Worm (Caenorhabditis elegans) whole organism, mixed stage, embryonic: ENCODE measurements around the gene K11E4.1.

Experiments
- M03D4.4 ChIP-seq: sonication (generic microtip); optimal IDR thresholded peaks from 2 replicates; lab custom pipeline; 2017; ENCODE audit warnings: mild to moderate bottlenecking, missing genetic modification characterization, missing compliant biosample characterization
- bed-3 ChIP-seq: fragments of 200-800 bp; sonication (Bioruptor generic); optimal IDR thresholded peaks from 3 replicates; lab custom pipeline; 2018; ENCODE audit warnings: mild to moderate bottlenecking, missing genetic modification characterization, moderate library complexity, missing compliant biosample characterization
- blmp-1 ChIP-seq: fragments of 150-350 bp; optimal IDR thresholded peaks from 2 replicates; lab custom pipeline; 2014; ENCODE audit warnings: missing biosample characterization, missing genetic modification characterization
- ceh-39 ChIP-seq: fragments of 150-350 bp; optimal IDR thresholded peaks from 2 replicates; lab custom pipeline; 2014; ENCODE audit warnings: missing biosample characterization, missing genetic modification characterization
- ceh-43 ChIP-seq: fragments of 200-800 bp; sonication (Bioruptor generic); optimal IDR thresholded peaks from 2 replicates; lab custom pipeline; 2018; ENCODE audit warnings: mild to moderate bottlenecking, missing genetic modification characterization, moderate library complexity, missing compliant biosample characterization
- ceh-83 ChIP-seq: fragments of 200-800 bp; sonication (Bioruptor generic); optimal IDR thresholded peaks from 2 replicates; lab custom pipeline; 2018; ENCODE audit warnings: mild to moderate bottlenecking, missing genetic modification characterization, missing compliant biosample characterization
- ces-1 ChIP-seq: fragments of 150-350 bp; optimal IDR thresholded peaks from 2 replicates; lab custom pipeline; 2014; ENCODE audit warnings: missing biosample characterization, missing genetic modification reagents, missing genetic modification characterization
- drap-1 ChIP-seq: fragments of 200-800 bp; sonication (Bioruptor generic); optimal IDR thresholded peaks from 3 replicates; lab custom pipeline; 2018; ENCODE audit warnings: mild to moderate bottlenecking, missing genetic modification characterization, missing compliant biosample characterization
- elt-3 ChIP-seq: fragments of 150-350 bp; optimal IDR thresholded peaks from 2 replicates; lab custom pipeline; 2014; ENCODE audit warnings: missing biosample characterization, missing genetic modification characterization
- flh-1 ChIP-seq: fragments of 200-800 bp; sonication (Bioruptor generic); optimal IDR thresholded peaks from 2 replicates; lab custom pipeline; 2018; ENCODE audit warnings: mild to moderate bottlenecking, missing genetic modification characterization, moderate library complexity, missing compliant biosample characterization
- ham-2 ChIP-seq: fragments of 200-800 bp; sonication (Bioruptor generic); optimal IDR thresholded peaks from 2 replicates; lab custom pipeline; 2018; ENCODE audit warnings: mild to moderate bottlenecking, missing genetic modification characterization, missing compliant biosample characterization
- hlh-1 ChIP-seq: fragments of 150-350 bp; optimal IDR thresholded peaks from 2 replicates; lab custom pipeline; 2014; ENCODE audit warnings: missing biosample characterization, missing genetic modification reagents, missing genetic modification characterization
- lin-13 ChIP-seq: fragments of 150-350 bp; optimal IDR thresholded peaks from 2 replicates; lab custom pipeline; 2014; ENCODE audit warnings: missing biosample characterization, missing genetic modification characterization
- lin-32 ChIP-seq: fragments of 200-800 bp; sonication (Bioruptor generic); optimal IDR thresholded peaks from 2 replicates; lab custom pipeline; 2018; ENCODE audit warnings: mild to moderate bottlenecking, missing genetic modification characterization, missing compliant biosample characterization
- lsy-2 ChIP-seq: fragments of 150-350 bp; optimal IDR thresholded peaks from 2 replicates; lab custom pipeline; 2014; ENCODE audit warnings: missing biosample characterization, missing genetic modification characterization
- mab-5 ChIP-seq: fragments of 150-350 bp; optimal IDR thresholded peaks from 2 replicates; lab custom pipeline; 2014; ENCODE audit warnings: missing biosample characterization, missing genetic modification characterization
- mep-1 ChIP-seq: fragments of 150-350 bp; optimal IDR thresholded peaks from 2 replicates; lab custom pipeline; 2017; ENCODE audit warnings: missing biosample characterization, missing genetic modification reagents, missing genetic modification characterization, inconsistent platforms
- mls-2 ChIP-seq: sonication (generic microtip); optimal IDR thresholded peaks from 2 replicates; lab custom pipeline; 2016; ENCODE audit warnings: mild to moderate bottlenecking, missing genetic modification characterization, moderate library complexity, missing compliant biosample characterization
- nhr-2 ChIP-seq: fragments of 150-350 bp; optimal IDR thresholded peaks from 2 replicates; lab custom pipeline; 2014; ENCODE audit warnings: missing biosample characterization, missing genetic modification characterization
- nhr-237 ChIP-seq: fragments of 150-350 bp; optimal IDR thresholded peaks from 2 replicates; lab custom pipeline; 2014; ENCODE audit warnings: missing biosample characterization, missing genetic modification characterization
- nhr-28 ChIP-seq: fragments of 150-350 bp; optimal IDR thresholded peaks from 2 replicates; lab custom pipeline; 2014; ENCODE audit warnings: missing biosample characterization, missing genetic modification characterization
- nhr-76 ChIP-seq: sonication (generic microtip); optimal IDR thresholded peaks from 2 replicates; lab custom pipeline; 2017; ENCODE audit warnings: missing biosample characterization, missing genetic modification characterization
- pha-4 ChIP-seq: fragments of 150-350 bp; optimal IDR thresholded peaks from 2 replicates; lab custom pipeline; 2018; ENCODE audit warnings: missing biosample characterization, missing genetic modification reagents, missing genetic modification characterization
- sem-2 ChIP-seq: fragments of 200-800 bp; sonication (Bioruptor generic); optimal IDR thresholded peaks from 2 replicates; lab custom pipeline; 2018; ENCODE audit warnings: mild to moderate bottlenecking, missing genetic modification characterization, missing compliant biosample characterization
- snpc-4 ChIP-seq: fragments of 150-350 bp; optimal IDR thresholded peaks from 2 replicates; lab custom pipeline; 2014; ENCODE audit warnings: missing biosample characterization, missing genetic modification characterization
- sptf-1 ChIP-seq: sonication (generic microtip); optimal IDR thresholded peaks from 2 replicates; lab custom pipeline; 2017; ENCODE audit warnings: mild to moderate bottlenecking, missing genetic modification characterization, moderate library complexity, missing compliant biosample characterization
- tbx-8 ChIP-seq: fragments of 200-800 bp; sonication (Bioruptor generic); optimal IDR thresholded peaks from 2 replicates; lab custom pipeline; 2018; ENCODE audit warnings: mild to moderate bottlenecking, missing genetic modification characterization, moderate library complexity, missing compliant biosample characterization
- unc-120 ChIP-seq: sonication (generic microtip); optimal IDR thresholded peaks from 2 replicates; lab custom pipeline; 2017; ENCODE audit warnings: missing genetic modification characterization, missing compliant biosample characterization; ENCODE audit not compliant: poor library complexity, severe bottlenecking
- unc-39 ChIP-seq: fragments of 150-350 bp; optimal IDR thresholded peaks from 2 replicates; lab custom pipeline; 2014; ENCODE audit warnings: missing biosample characterization, missing genetic modification characterization
- unc-62 ChIP-seq: fragments of 150-350 bp; optimal IDR thresholded peaks from 2 replicates; lab custom pipeline; 2014; ENCODE audit warnings: missing biosample characterization, missing genetic modification reagents, missing genetic modification characterization
- ztf-11 ChIP-seq: fragments of 150-350 bp; optimal IDR thresholded peaks from 2 replicates; lab custom pipeline; 2014; ENCODE audit warnings: missing biosample characterization, missing genetic modification characterization

K11E4.1 gene

DNA sequence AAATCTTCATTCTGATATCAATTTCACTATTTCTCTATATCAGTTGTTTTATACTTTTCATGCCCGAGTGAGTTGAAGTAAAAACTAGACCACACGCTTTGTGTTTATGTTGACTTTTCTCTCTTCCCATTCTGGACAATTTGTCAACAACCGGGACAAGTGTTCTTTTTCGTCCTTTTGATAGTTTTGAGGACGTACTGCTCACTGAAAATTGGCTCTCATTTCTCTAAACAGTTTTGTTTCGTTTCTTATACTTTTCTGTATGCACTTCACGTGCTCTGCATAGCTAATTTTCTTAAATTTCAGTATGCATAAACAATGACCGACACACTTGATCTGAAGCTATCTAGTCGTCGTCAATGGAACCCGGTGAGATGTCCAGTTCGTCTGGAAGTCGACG is 26.3 kb upstream of the K11E4.1 start, which contains the start of gene adm-2:
Gene adm-2, plus strand, starts transcription at position 301 of the 400 bp plus-strand sequence.
- TF ChIP-seq sptf-1 (tag; lab: Kevin White, UChicago) = no peak
- no peak for TF ChIP-seq nhr-28 (tag; lab: Kevin White, UChicago)
- TF ChIP-seq unc-62 = no peak
- TF ChIP-seq pha-4 (tag; lab: Kevin White, UChicago) = no peak
- TF ChIP-seq ceh-39 (tag; lab: Kevin White, UChicago) = no peak
- TF ChIP-seq hlh-1 (tag; lab: Kevin White, UChicago) = no peak
- TF ChIP-seq lin-13 (tag; lab: Kevin White, UChicago) = no peak
- TF ChIP-seq ham-2 (GFP tag; lab: Kevin White, UChicago) = no peak
- no peak for TF ChIP-seq bed-3 (GFP tag; lab: Kevin White, UChicago)
- no peak for TF ChIP-seq unc-120 (tag; lab: Kevin White, UChicago)
- TF ChIP-seq snpc-4 = no peak
- TF ChIP-seq ceh-83 (GFP tag; lab: Kevin White, UChicago) = no peak
- TF ChIP-seq mls-2 = no peak
- TF ChIP-seq ces-1 = no peak
- no peak for TF ChIP-seq tbx-8
- TF ChIP-seq flh-1 (GFP tag; lab: Kevin White, UChicago) = no peak
- no peak for TF ChIP-seq ceh-43 (GFP tag; lab: Kevin White, UChicago)
- no peak for TF ChIP-seq ztf-11 (tag; lab: Kevin White, UChicago)
- no peak for TF ChIP-seq mab-5 (tag; lab: Kevin White, UChicago)
- no peak for TF ChIP-seq nhr-2 (tag; lab: Kevin White, UChicago)

DNA sequence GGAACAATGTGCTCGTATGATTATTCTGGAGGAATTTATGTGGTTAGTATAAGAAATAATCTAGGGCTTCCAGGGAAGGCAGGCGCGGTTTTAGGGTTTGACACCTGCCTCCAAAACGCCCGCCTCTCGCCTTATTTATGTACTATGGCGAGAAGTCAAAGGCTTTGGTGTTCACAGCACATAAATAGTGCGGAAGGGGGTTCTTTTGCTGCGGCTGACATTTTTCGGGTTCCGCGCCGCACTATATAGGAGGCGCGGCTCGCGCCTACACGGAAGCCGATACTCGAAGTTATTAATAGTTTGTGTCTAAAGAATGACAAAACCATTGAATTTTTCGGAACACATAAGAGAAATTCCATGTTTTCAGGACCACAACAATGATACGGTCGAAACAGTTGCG is 23.6 kb upstream of the K11E4.1 start:
- TF ChIP-seq ceh-83 (GFP tag; lab: Kevin White, UChicago) = no peak
- TF ChIP-seq snpc-4 = no peak
- no peak for TF ChIP-seq nhr-76 (tag; lab: Kevin White, UChicago)
- TF ChIP-seq ham-2 (GFP tag; lab: Kevin White, UChicago) = no peak
- TF ChIP-seq nhr-28 (tag; lab: Kevin White, UChicago) = no peak
- TF ChIP-seq unc-39 (tag; lab: Kevin White, UChicago) = no peak
- no peak for TF ChIP-seq mls-2
- no peak for TF ChIP-seq elt-3
- no peak for TF ChIP-seq flh-1 (GFP tag; lab: Kevin White, UChicago)
- no peak for TF ChIP-seq lin-13 (tag; lab: Kevin White, UChicago)
- TF ChIP-seq nhr-237 = no peak
- TF ChIP-seq lsy-2 (tag; lab: Kevin White, UChicago) = no peak
- no peak for TF ChIP-seq M03D4.4 (tag; lab: Kevin White, UChicago)
- TF ChIP-seq sem-2 (GFP tag; lab: Kevin White, UChicago) = no peak
- no peak for TF ChIP-seq blmp-1 (tag; lab: Kevin White, UChicago)

DNA sequence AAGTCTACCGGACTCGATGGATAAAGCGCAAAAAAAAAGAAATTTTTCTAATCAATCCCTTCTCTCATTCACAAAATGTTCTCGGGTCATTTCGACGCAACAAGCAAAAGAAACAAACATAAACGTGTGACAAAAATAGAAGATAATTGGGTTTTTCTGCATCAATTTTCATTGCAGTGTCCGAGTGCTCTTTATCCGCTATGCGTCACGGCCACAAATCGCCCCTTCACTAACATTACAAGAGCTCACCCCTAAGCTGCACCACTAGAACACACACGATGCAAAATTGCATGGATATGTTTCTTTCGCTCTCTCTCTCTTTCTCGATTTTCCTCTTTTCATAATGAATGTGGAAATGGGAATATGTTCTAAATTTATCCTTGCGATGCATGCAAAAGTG is 17.8 kb upstream of the K11E4.1 start:
- TF ChIP-seq ham-2 (GFP tag; lab: Kevin White, UChicago) (no peak), lin-32 (GFP tag; lab: Kevin White, UChicago) (no peak), ces-1 (peak; percentile 50), bed-3 (GFP tag; lab: Kevin White, UChicago) (no peak), nhr-76 (tag; lab: Kevin White, UChicago) (no peak)

DNA sequence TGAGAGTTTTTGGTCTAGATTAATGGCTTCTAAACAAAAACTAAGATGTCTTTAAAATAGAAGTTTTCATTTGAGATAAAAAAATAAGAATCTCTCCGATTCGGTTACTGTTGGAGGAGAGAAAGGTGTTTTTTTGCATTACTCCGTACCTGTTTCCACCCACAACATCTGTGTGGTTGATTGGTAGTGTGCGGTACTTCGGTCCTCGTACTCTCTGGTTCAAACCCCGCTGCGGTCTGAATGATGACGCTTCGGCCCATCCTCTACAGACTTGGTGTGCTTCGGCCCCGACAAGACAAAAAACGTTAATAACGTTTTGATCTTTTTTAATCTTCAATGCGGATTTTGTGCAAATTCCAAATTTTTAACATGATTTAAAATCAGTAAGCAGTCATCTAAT is 16.4 kb upstream of the K11E4.1 start:
- no peak for TF ChIP-seq ceh-83 (GFP tag; lab: Kevin White, UChicago)
- TF ChIP-seq mab-5 (tag; lab: Kevin White, UChicago) = no peak
- no peak for TF ChIP-seq ces-1
- TF ChIP-seq snpc-4 = no peak
- no peak for TF ChIP-seq lin-13 (tag; lab: Kevin White, UChicago)
- no peak for TF ChIP-seq hlh-1 (tag; lab: Kevin White, UChicago)
- TF ChIP-seq pha-4 (tag; lab: Kevin White, UChicago) = no peak
- no peak for TF ChIP-seq sem-2 (GFP tag; lab: Kevin White, UChicago)
- TF ChIP-seq drap-1 = no peak
- TF ChIP-seq ham-2 (GFP tag; lab: Kevin White, UChicago) = no peak
- no peak for TF ChIP-seq unc-39 (tag; lab: Kevin White, UChicago)
- no peak for TF ChIP-seq M03D4.4 (tag; lab: Kevin White, UChicago)
- no peak for TF ChIP-seq mep-1
- no peak for TF ChIP-seq unc-120 (tag; lab: Kevin White, UChicago)
- no peak for TF ChIP-seq ceh-39 (tag; lab: Kevin White, UChicago)
- TF ChIP-seq nhr-2 (tag; lab: Kevin White, UChicago) = no peak
- no peak for TF ChIP-seq nhr-28 (tag; lab: Kevin White, UChicago)
- no peak for TF ChIP-seq unc-62
